Worm (Caenorhabditis elegans): ENCODE results near the gene spd-3.

DNA sequence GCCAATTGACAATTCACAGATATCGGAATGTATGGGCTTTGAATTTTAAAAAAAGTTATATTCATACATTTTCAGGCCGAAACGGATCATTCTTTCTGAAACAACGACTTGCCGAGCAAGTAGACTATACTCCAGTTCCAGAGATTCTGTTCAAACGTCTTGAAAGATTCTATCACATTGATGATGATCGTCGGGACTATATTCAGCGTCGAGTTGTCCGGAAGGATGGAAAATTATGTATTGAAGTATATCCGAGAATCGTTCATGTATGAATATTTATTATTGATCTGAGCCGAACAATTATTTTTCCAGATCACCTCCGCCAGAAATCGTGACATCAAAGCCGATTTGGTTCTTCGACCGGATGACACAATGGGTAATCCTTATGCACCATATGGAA, 4.9 kb upstream of the spd-3 start:
- TF ChIP-seq unc-62 (GFP tag; optimal IDR thresholded peaks at IDR 0.05) (no peak), snpc-4 (tag; optimal IDR thresholded peaks at IDR 0.05) (no peak), lsy-2 (tag; optimal IDR thresholded peaks at IDR 0.05) (no peak), nhr-2 (tag; optimal IDR thresholded peaks at IDR 0.05) (no peak), drap-1 (GFP tag; optimal IDR thresholded peaks at IDR 0.05) (no peak)
